Fruit fly (Drosophila melanogaster) whole organism, prepupa: ENCODE results near the gene Nmd3.

ENCODE experiments used
- Blimp-1 ChIP-seq: fragments of 200-800 bp; sonication (Bioruptor generic); optimal IDR thresholded peaks from 3 replicates; lab custom pipeline; 2017; ENCODE audit warnings: missing biosample characterization, missing genetic modification characterization, mild to moderate bottlenecking, moderate library complexity, missing genetic modification reagents
- CG10631 ChIP-seq: fragments of 200-800 bp; sonication (Bioruptor generic); optimal IDR thresholded peaks from 2 replicates; lab custom pipeline; 2016; ENCODE audit warnings: missing biosample characterization, missing genetic modification characterization
- CG10669 ChIP-seq: fragments of 200-800 bp; sonication (Bioruptor generic); optimal IDR thresholded peaks from 3 replicates; lab custom pipeline; 2018; ENCODE audit warnings: missing biosample characterization, mild to moderate bottlenecking, missing genetic modification characterization, moderate library complexity
- CG11902 ChIP-seq: fragments of 200-800 bp; sonication (Bioruptor generic); optimal IDR thresholded peaks from 3 replicates; lab custom pipeline; 2016; ENCODE audit warnings: missing biosample characterization, missing genetic modification characterization
- CG15336 ChIP-seq: fragments of 200-800 bp; sonication (Bioruptor generic); IDR thresholded peaks from 2 replicates; pipeline ENCODE4 v1.3.6; 2022; ENCODE audit warnings: missing biosample characterization, missing genetic modification characterization
- CG1621 ChIP-seq: fragments of 200-800 bp; sonication (Bioruptor generic); optimal IDR thresholded peaks from 3 replicates; lab custom pipeline; 2018; ENCODE audit warnings: missing biosample characterization, mild to moderate bottlenecking, missing genetic modification characterization
- CG31627 ChIP-seq: fragments of 200-800 bp; sonication (Bioruptor generic); optimal IDR thresholded peaks from 3 replicates; lab custom pipeline; 2016; ENCODE audit warnings: missing biosample characterization, missing genetic modification characterization
- CG32006 ChIP-seq: fragments of 200-800 bp; sonication (Bioruptor generic); optimal IDR thresholded peaks from 3 replicates; lab custom pipeline; 2017; ENCODE audit warnings: missing biosample characterization, mild to moderate bottlenecking, missing genetic modification characterization
- CG34406 ChIP-seq: fragments of 200-800 bp; sonication (Bioruptor generic); optimal IDR thresholded peaks from 3 replicates; lab custom pipeline; 2016; ENCODE audit warnings: missing biosample characterization, missing genetic modification characterization
- CG4318 ChIP-seq: fragments of 200-800 bp; sonication (Bioruptor generic); optimal IDR thresholded peaks from 3 replicates; lab custom pipeline; 2017; ENCODE audit warnings: missing biosample characterization, mild to moderate bottlenecking, missing genetic modification characterization
- CG6163 ChIP-seq: fragments of 200-800 bp; sonication (Bioruptor generic); IDR thresholded peaks from 3 replicates; pipeline ENCODE4 v1.3.6; 2022; ENCODE audit warnings: missing biosample characterization, missing genetic modification characterization
- CG6276 ChIP-seq: fragments of 200-800 bp; sonication (Bioruptor generic); optimal IDR thresholded peaks from 2 replicates; lab custom pipeline; 2017; ENCODE audit warnings: missing biosample characterization, mild to moderate bottlenecking, missing genetic modification characterization
- CG6792 ChIP-seq: fragments of 200-800 bp; sonication (Bioruptor generic); optimal IDR thresholded peaks from 3 replicates; lab custom pipeline; 2016; ENCODE audit warnings: missing biosample characterization, missing genetic modification characterization
- CG6854 ChIP-seq: fragments of 200-800 bp; sonication (Bioruptor generic); optimal IDR thresholded peaks from 2 replicates; lab custom pipeline; 2017; ENCODE audit warnings: missing biosample characterization, mild to moderate bottlenecking, missing genetic modification characterization
- CG7368 ChIP-seq: fragments of 200-800 bp; sonication (Bioruptor generic); optimal IDR thresholded peaks from 3 replicates; lab custom pipeline; 2016; ENCODE audit warnings: missing biosample characterization, missing genetic modification characterization
- CG8119 ChIP-seq: fragments of 200-800 bp; sonication (Bioruptor generic); IDR thresholded peaks from 3 replicates; pipeline ENCODE4 v1.3.6; 2022; ENCODE audit warnings: missing biosample characterization, missing genetic modification characterization
- CG8319 ChIP-seq: fragments of 200-800 bp; sonication (Bioruptor generic); optimal IDR thresholded peaks from 3 replicates; lab custom pipeline; 2016; ENCODE audit warnings: missing biosample characterization, missing genetic modification characterization
- CG8632 ChIP-seq: fragments of 200-800 bp; sonication (Bioruptor generic); optimal IDR thresholded peaks from 3 replicates; lab custom pipeline; 2016; ENCODE audit warnings: missing biosample characterization, missing genetic modification characterization
- CG9139 ChIP-seq: fragments of 200-800 bp; sonication (Bioruptor generic); optimal IDR thresholded peaks from 3 replicates; lab custom pipeline; 2017; ENCODE audit warnings: missing biosample characterization, mild to moderate bottlenecking, missing genetic modification characterization
- Eip75B ChIP-seq: fragments of 200-800 bp; sonication (Bioruptor generic); optimal IDR thresholded peaks from 3 replicates; lab custom pipeline; 2016; ENCODE audit warnings: missing biosample characterization, missing genetic modification characterization
- Eip78C ChIP-seq: fragments of 200-800 bp; sonication (Bioruptor generic); peaks from one replicate; lab custom pipeline; 2016; ENCODE audit warnings: missing biosample characterization, missing genetic modification characterization
- Eip93F ChIP-seq: fragments of 200-800 bp; sonication (Bioruptor generic); optimal IDR thresholded peaks from 2 replicates; lab custom pipeline; 2016; ENCODE audit warnings: missing biosample characterization, mild to moderate bottlenecking, missing genetic modification characterization
- Ets21C ChIP-seq: fragments of 200-800 bp; sonication (Bioruptor generic); optimal IDR thresholded peaks from 3 replicates; lab custom pipeline; 2016; ENCODE audit warnings: missing biosample characterization, missing genetic modification characterization
- Ets96B ChIP-seq: fragments of 200-800 bp; optimal IDR thresholded peaks from 2 replicates; lab custom pipeline; 2019; ENCODE audit warnings: missing biosample characterization, mild to moderate bottlenecking, missing genetic modification characterization, moderate library complexity
- Gug ChIP-seq: fragments of 200-800 bp; sonication (Bioruptor generic); IDR thresholded peaks from 2 replicates; pipeline ENCODE4 v1.3.6; 2022; ENCODE audit warnings: missing biosample characterization, missing genetic modification characterization
- Hr38 ChIP-seq: sonication (Bioruptor generic); optimal IDR thresholded peaks from 2 replicates; lab custom pipeline; 2016; ENCODE audit warnings: missing biosample characterization, missing genetic modification characterization
- Hr39 ChIP-seq: fragments of 200-800 bp; sonication (Bioruptor generic); optimal IDR thresholded peaks from 2 replicates; lab custom pipeline; 2016; ENCODE audit warnings: missing biosample characterization, missing genetic modification characterization
- Hr4 ChIP-seq: fragments of 200-800 bp; sonication (Bioruptor generic); optimal IDR thresholded peaks from 3 replicates; lab custom pipeline; 2016; ENCODE audit warnings: missing biosample characterization, missing genetic modification characterization
- Lpt ChIP-seq: fragments of 200-800 bp; sonication (Bioruptor generic); optimal IDR thresholded peaks from 3 replicates; lab custom pipeline; 2016; ENCODE audit warnings: missing biosample characterization, missing genetic modification characterization
- Met ChIP-seq: fragments of 200-800 bp; sonication (Bioruptor generic); optimal IDR thresholded peaks from 3 replicates; lab custom pipeline; 2016; ENCODE audit warnings: missing biosample characterization, missing genetic modification characterization
- OdsH ChIP-seq: fragments of 200-800 bp; sonication (Bioruptor generic); optimal IDR thresholded peaks from 3 replicates; lab custom pipeline; 2016; ENCODE audit warnings: missing biosample characterization, missing genetic modification characterization
- Smox ChIP-seq: fragments of 200-800 bp; sonication (Bioruptor generic); optimal IDR thresholded peaks from 3 replicates; lab custom pipeline; 2016; ENCODE audit warnings: missing biosample characterization, missing genetic modification characterization
- Sox102F ChIP-seq: fragments of 200-800 bp; sonication (Bioruptor generic); optimal IDR thresholded peaks from 2 replicates; lab custom pipeline; 2016; ENCODE audit warnings: missing biosample characterization, mild to moderate bottlenecking, missing genetic modification characterization
- Sox14 ChIP-seq: fragments of 200-800 bp; sonication (Bioruptor generic); optimal IDR thresholded peaks from 3 replicates; lab custom pipeline; 2016; ENCODE audit warnings: missing biosample characterization, missing genetic modification characterization
- Sox15 ChIP-seq: fragments of 200-800 bp; sonication (Bioruptor generic); optimal IDR thresholded peaks from 3 replicates; lab custom pipeline; 2016; ENCODE audit warnings: missing biosample characterization, missing genetic modification characterization
- achi ChIP-seq: fragments of 200-800 bp; sonication (Bioruptor generic); optimal IDR thresholded peaks from 3 replicates; lab custom pipeline; 2016; ENCODE audit warnings: missing biosample characterization, missing genetic modification characterization
- acj6 ChIP-seq: fragments of 200-800 bp; sonication (Bioruptor generic); optimal IDR thresholded peaks from 3 replicates; lab custom pipeline; 2016; ENCODE audit warnings: missing biosample characterization, missing genetic modification characterization
- cyc ChIP-seq: fragments of 200-800 bp; sonication (Bioruptor generic); optimal IDR thresholded peaks from 3 replicates; lab custom pipeline; 2016; ENCODE audit warnings: missing biosample characterization, missing genetic modification characterization
- dac ChIP-seq: fragments of 200-800 bp; sonication (Bioruptor generic); optimal IDR thresholded peaks from 2 replicates; lab custom pipeline; 2017; ENCODE audit warnings: missing biosample characterization, mild to moderate bottlenecking, missing genetic modification characterization
- eg ChIP-seq: fragments of 200-800 bp; sonication (Bioruptor generic); IDR thresholded peaks from 3 replicates; pipeline ENCODE4 v1.3.6; 2022; ENCODE audit warnings: missing biosample characterization, missing genetic modification characterization
- esn ChIP-seq: fragments of 200-800 bp; sonication (Bioruptor generic); optimal IDR thresholded peaks from 2 replicates; lab custom pipeline; 2016; ENCODE audit warnings: missing biosample characterization, mild to moderate bottlenecking, missing genetic modification characterization, moderate library complexity
- fd85E ChIP-seq: fragments of 200-800 bp; sonication (Bioruptor generic); optimal IDR thresholded peaks from 3 replicates; lab custom pipeline; 2016; ENCODE audit warnings: missing biosample characterization, missing genetic modification characterization
- net ChIP-seq: fragments of 200-800 bp; sonication (Bioruptor generic); optimal IDR thresholded peaks from 3 replicates; lab custom pipeline; 2016; ENCODE audit warnings: missing biosample characterization, missing genetic modification characterization
- pdm3 ChIP-seq: fragments of 200-800 bp; sonication (Bioruptor generic); optimal IDR thresholded peaks from 3 replicates; lab custom pipeline; 2016; ENCODE audit warnings: missing biosample characterization, missing genetic modification characterization
- spab ChIP-seq: fragments of 200-800 bp; sonication (Bioruptor generic); optimal IDR thresholded peaks from 2 replicates; lab custom pipeline; 2017; ENCODE audit warnings: missing biosample characterization, mild to moderate bottlenecking, missing genetic modification characterization, missing genetic modification reagents
- ss ChIP-seq, 2 experiments: fragments of 200-800 bp; sonication (Bioruptor generic); optimal IDR thresholded peaks; 2 replicates in 1 of 2; 3 replicates in 1 of 2; lab custom pipeline; 2017 to 2018; ENCODE audit warnings: mild to moderate bottlenecking in 2 of 2, missing biosample characterization in 2 of 2, missing genetic modification characterization in 2 of 2, moderate library complexity in 1 of 2
- svp ChIP-seq: fragments of 200-800 bp; sonication (Bioruptor generic); peaks from one replicate; lab custom pipeline; 2016; ENCODE audit warnings: missing biosample characterization, missing genetic modification characterization
- topi ChIP-seq: fragments of 200-800 bp; sonication (Bioruptor generic); optimal IDR thresholded peaks from 3 replicates; lab custom pipeline; 2016; ENCODE audit warnings: missing biosample characterization, missing genetic modification characterization

Nmd3 gene

DNA sequence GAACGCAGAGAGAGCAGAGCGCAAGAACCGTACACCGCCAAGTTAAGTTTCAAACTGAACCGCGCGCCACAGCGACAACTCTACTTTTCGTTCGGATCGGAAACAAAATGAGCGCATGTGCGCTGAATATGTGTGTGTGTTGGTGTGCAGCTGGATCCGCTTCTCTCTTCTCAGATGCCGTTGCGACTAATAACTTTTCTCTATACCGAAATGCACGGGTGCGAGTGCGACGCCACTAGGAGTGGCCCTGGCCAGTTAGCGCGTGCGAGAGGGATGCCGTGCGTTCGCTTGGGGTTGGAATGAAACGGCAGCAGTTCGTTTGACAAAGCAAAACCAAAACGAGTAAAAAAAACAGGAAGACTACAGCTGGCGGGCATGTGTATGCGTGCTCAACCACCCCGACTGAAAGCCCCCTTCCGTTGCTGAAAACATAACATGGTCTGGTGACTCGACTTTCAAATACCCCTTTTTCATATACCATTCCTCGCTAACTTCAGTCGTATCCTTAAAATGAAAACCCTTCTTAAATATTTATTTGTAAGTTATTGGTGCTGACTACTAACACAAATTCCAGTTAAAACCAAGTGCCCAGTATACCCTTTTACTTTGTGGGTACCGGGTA lies 47.5 kb downstream of the Nmd3 start (continued):
- TF ChIP-seq CG8319 (GFP tag; lab: Kevin White, UChicago), result peak; percentile 99
- TF ChIP-seq Sox102F (GFP tag; lab: Kevin White, UChicago), result peak; percentile 99
- peak; percentile 100 for TF ChIP-seq Eip78C (GFP tag; lab: Kevin White, UChicago)
- peak; percentile 100 for TF ChIP-seq Hr39 (GFP tag; lab: Kevin White, UChicago)
- TF ChIP-seq spab (GFP tag; lab: Kevin White, UChicago), result peak; percentile 99
- peak; percentile 100 for TF ChIP-seq CG8119 (GFP tag; lab: Robert Waterston, UW)
- peak; percentile 100 for TF ChIP-seq Sox14
- TF ChIP-seq Hr4 (GFP tag; lab: Kevin White, UChicago), result peak; percentile 100
- TF ChIP-seq Ets21C (GFP tag; lab: Kevin White, UChicago), result peak; percentile 99
- peak; percentile 99 for TF ChIP-seq net
- peak; percentile 100 for TF ChIP-seq svp (GFP tag; lab: Kevin White, UChicago)
- peak; percentile 100 for TF ChIP-seq Sox15
- peak; percentile 99 for TF ChIP-seq Eip75B
- peak; percentile 99 for TF ChIP-seq CG8632 (GFP tag; lab: Kevin White, UChicago)
- peak; percentile 98 for TF ChIP-seq CG6276
- peak; percentile 98 for TF ChIP-seq fd85E (GFP tag; lab: Kevin White, UChicago)
- peak; percentile 100 for TF ChIP-seq topi

DNA sequence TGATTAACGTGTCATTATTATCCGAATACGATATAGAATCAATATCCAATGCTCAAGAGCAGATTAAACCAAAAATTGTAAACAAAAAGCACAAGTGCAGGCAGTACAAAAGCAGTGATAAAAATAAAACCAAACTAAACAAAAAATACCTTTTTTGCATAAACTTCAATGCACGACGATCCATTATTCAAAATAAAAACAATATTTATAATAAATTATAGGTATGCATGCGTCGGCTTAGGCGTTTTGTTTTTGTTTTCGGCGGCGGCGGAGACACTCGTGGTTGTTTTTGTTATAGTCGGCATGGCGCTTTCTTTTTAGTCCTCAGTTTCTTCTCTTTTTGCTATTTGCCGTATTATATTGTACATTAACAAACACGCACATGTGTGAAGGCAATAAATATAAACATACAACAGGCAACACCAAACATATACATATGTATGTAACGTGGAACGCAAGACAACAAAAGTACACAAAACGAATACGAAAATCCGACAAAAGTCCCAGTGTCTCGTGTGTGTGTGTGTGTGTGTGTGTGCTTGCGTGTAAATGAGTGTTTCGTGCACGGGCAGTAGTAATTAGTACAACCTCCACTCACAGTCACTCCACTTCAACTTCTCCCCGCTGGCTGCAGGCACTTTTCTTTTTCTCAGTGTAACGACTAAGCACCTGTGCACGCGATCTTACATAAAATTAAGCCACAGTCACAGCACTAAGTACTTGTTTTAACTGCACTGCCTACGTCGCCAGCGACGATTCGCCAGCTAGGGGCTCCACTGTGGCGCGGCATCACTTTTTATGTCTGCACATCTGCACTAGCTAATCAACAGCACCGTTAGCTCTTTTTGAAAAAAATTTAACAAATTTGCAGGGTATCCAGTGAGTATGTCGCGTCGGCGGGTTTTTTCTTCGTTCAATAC lies 48.3 kb downstream of the Nmd3 start:
- TF ChIP-seq CG10631 (GFP tag; lab: Kevin White, UChicago), result peak; percentile 39
- peak; percentile 16 for TF ChIP-seq CG32006
- no peak for TF ChIP-seq Smox
- no peak for TF ChIP-seq Hr38 (GFP tag; lab: Kevin White, UChicago)
- no peak for TF ChIP-seq CG6276
- peak; percentile 61; the same call in 1 of the 2 replicates for TF ChIP-seq CG15336
- no peak for TF ChIP-seq esn (GFP tag; lab: Kevin White, UChicago)
- TF ChIP-seq topi, result no peak
- TF ChIP-seq CG10669 (GFP tag; lab: Kevin White, UChicago), result no peak
- TF ChIP-seq Gug (GFP tag; lab: Robert Waterston, UW), result peak; percentile 45
- TF ChIP-seq net, result no peak
- TF ChIP-seq CG1621, result no peak
- TF ChIP-seq CG34406 (GFP tag; lab: Kevin White, UChicago), result no peak
- TF ChIP-seq ss (GFP tag; optimal IDR thresholded peaks at IDR 0.05; lab: Kevin White, UChicago), result peak in 1 of 2 experiments; percentile 94
- peak; percentile 14 for TF ChIP-seq pdm3 (GFP tag; lab: Kevin White, UChicago)
- no peak for TF ChIP-seq Eip93F (GFP tag; lab: Kevin White, UChicago)
- peak; percentile 46 for TF ChIP-seq Hr39 (GFP tag; lab: Kevin White, UChicago)
- TF ChIP-seq dac, result no peak
- peak; percentile 17 for TF ChIP-seq CG7368 (GFP tag; lab: Kevin White, UChicago)
- peak; percentile 50 for TF ChIP-seq CG31627 (GFP tag; lab: Kevin White, UChicago)
- peak; percentile 1 for TF ChIP-seq CG4318 (GFP tag; lab: Kevin White, UChicago)
- TF ChIP-seq Sox102F (GFP tag; lab: Kevin White, UChicago), result no peak
- TF ChIP-seq CG6792 (GFP tag; lab: Kevin White, UChicago), result no peak
- no peak for TF ChIP-seq Met (GFP tag; lab: Kevin White, UChicago)
- no peak for TF ChIP-seq Lpt (GFP tag; lab: Kevin White, UChicago)
- peak; percentile 26 for TF ChIP-seq OdsH (GFP tag; lab: Kevin White, UChicago)
- TF ChIP-seq Ets96B, result no peak
- 0 out of 3 replicates have a peak, but pooled peaks have one; percentile 12 for TF ChIP-seq CG8119 (GFP tag; lab: Robert Waterston, UW)
- peak; percentile 37 for TF ChIP-seq CG11902
- TF ChIP-seq cyc (GFP tag; lab: Kevin White, UChicago), result peak; percentile 25
- peak; percentile 9 for TF ChIP-seq acj6 (GFP tag; lab: Kevin White, UChicago)
- TF ChIP-seq Ets21C (GFP tag; lab: Kevin White, UChicago), result no peak
- no peak for TF ChIP-seq Blimp-1 (GFP tag; lab: Kevin White, UChicago)
- TF ChIP-seq CG9139 (GFP tag; lab: Kevin White, UChicago), result no peak
- no peak for TF ChIP-seq CG6854 (GFP tag; lab: Kevin White, UChicago)
- no peak for TF ChIP-seq achi (GFP tag; lab: Kevin White, UChicago)
- TF ChIP-seq CG6163 (GFP tag; lab: Robert Waterston, UW), result peak; percentile 23; the same call in 2 of the 3 replicates
- no peak for TF ChIP-seq eg (GFP tag; lab: Robert Waterston, UW)
